Fruit fly (Drosophila melanogaster): Measurements from ENCODE around the gene CG7884.
A peak's percentile ranks its signal among the peaks of the same experiment; 100 is the strongest.

Gene CG7884

DNA sequence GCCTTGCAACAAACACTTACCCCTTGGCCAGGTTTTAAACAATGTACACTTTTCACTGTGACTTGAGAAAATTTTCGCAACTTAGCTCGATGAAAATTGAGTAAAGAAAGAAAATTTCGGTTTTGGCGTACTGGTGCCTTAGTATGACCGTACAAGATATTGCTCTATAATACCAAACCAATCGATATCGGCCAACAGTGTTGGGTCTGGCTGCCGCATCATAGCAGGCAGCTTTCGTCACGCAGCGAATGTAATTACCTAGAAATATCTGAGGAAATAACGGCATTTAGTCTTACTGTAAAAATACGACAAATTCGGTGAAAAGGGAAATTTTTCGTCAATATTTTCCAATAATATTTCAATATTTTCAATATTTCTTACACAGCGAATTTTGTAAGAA is 12.4 kb upstream of the CG7884 start, which contains the start of gene Ulp1 (continued):
- TF ChIP-seq chn (GFP tag; optimal IDR thresholded peaks at IDR 0.05) (no peak), maf-S (GFP tag; optimal IDR thresholded peaks at IDR 0.05) (no peak), rib (GFP tag; IDR thresholded peaks at IDR 0.05) (no peak; the same call in 1 of the 2 replicates), Meics (GFP tag; optimal IDR thresholded peaks at IDR 0.05) (peak; percentile 9), Fer1 (GFP tag; optimal IDR thresholded peaks at IDR 0.05) (peak; percentile 13), fru (optimal IDR thresholded peaks at IDR 0.05) (no peak), Opbp (GFP tag; IDR thresholded peaks at IDR 0.05; ENCODE audit: partially characterized antibody) (peak; percentile 62; the same call in 2 of the 3 replicates), Antp (GFP tag; optimal IDR thresholded peaks at IDR 0.05) (peak; percentile 38), nmo (GFP tag; optimal IDR thresholded peaks at IDR 0.05) (peak; percentile 36), Dfd (GFP tag; optimal IDR thresholded peaks at IDR 0.05) (no peak), Med (GFP tag) (peak; percentile 87), chinmo (GFP tag; IDR thresholded peaks at IDR 0.05; ENCODE audit: partially characterized antibody) (no peak), btn (GFP tag; optimal IDR thresholded peaks at IDR 0.05) (no peak), CG9797 (GFP tag; optimal IDR thresholded peaks at IDR 0.05) (peak; percentile 80), CG3995 (GFP tag; optimal IDR thresholded peaks at IDR 0.05) (peak; percentile 76), Nf-YB (GFP tag; optimal IDR thresholded peaks at IDR 0.05) (no peak), CG15011 (GFP tag; optimal IDR thresholded peaks at IDR 0.05) (no peak), ewg (GFP tag; optimal IDR thresholded peaks at IDR 0.05) (peak; percentile 43), sd (tag; optimal IDR thresholded peaks at IDR 0.05) (peak; percentile 45), onecut (GFP tag; IDR thresholded peaks at IDR 0.05) (peak; percentile 93), bbx (GFP tag; IDR thresholded peaks at IDR 0.05; ENCODE audit: partially characterized antibody) (peak; percentile 45), CG30020 (tag; optimal IDR thresholded peaks at IDR 0.05) (peak; percentile 40), pb (GFP tag; optimal IDR thresholded peaks at IDR 0.05) (peak; percentile 12), CG9876 (GFP tag; optimal IDR thresholded peaks at IDR 0.05) (peak; percentile 4), Optix (GFP tag; IDR thresholded peaks at IDR 0.05) (no peak), Neu2 (GFP tag; optimal IDR thresholded peaks at IDR 0.05; ENCODE audit: borderline replicate concordance) (peak; percentile 55), chif (GFP tag; optimal IDR thresholded peaks at IDR 0.05) (peak in 1 of 2 experiments; percentile 48), CG15514 (GFP tag; optimal IDR thresholded peaks at IDR 0.05) (peak; percentile 57), Myb (GFP tag; optimal IDR thresholded peaks at IDR 0.05) (peak; percentile 92), CoRest (tag; optimal IDR thresholded peaks at IDR 0.05) (peak; percentile 48), BEAF-32 (GFP tag; optimal IDR thresholded peaks at IDR 0.05) (peak; percentile 64), CG17829 (tag; optimal IDR thresholded peaks at IDR 0.05) (peak; percentile 57), Dp (GFP tag; optimal IDR thresholded peaks at IDR 0.05) (peak; percentile 56), tin (GFP tag; optimal IDR thresholded peaks at IDR 0.05) (peak; percentile 20), Sox100B (GFP tag; optimal IDR thresholded peaks at IDR 0.05) (no peak), CG14710 (tag; optimal IDR thresholded peaks at IDR 0.05) (peak; percentile 69), CG2875 (GFP tag; optimal IDR thresholded peaks at IDR 0.05) (no peak), CG3163 (GFP tag; optimal IDR thresholded peaks at IDR 0.05) (peak; percentile 12), Sry-δ (GFP tag; optimal IDR thresholded peaks at IDR 0.05) (peak; percentile 69), fd3F (GFP tag; optimal IDR thresholded peaks at IDR 0.05) (no peak), knrl (GFP tag; IDR thresholded peaks at IDR 0.05; ENCODE audit: partially characterized antibody) (peak; percentile 54; the same call in 2 of the 3 replicates), CG11456 (GFP tag; IDR thresholded peaks at IDR 0.05) (0 out of 3 replicates have a peak, but pooled peaks have one; percentile 59), luna (GFP tag; optimal IDR thresholded peaks at IDR 0.05) (peak; percentile 10), Mad (GFP tag; optimal IDR thresholded peaks at IDR 0.05) (peak; percentile 21), Ets97D (GFP tag; optimal IDR thresholded peaks at IDR 0.05) (peak; percentile 80), CG16813 (GFP tag; IDR thresholded peaks at IDR 0.05; ENCODE audit: partially characterized antibody) (peak; percentile 30; the same call in 1 of the 3 replicates), CG13894 (tag; optimal IDR thresholded peaks at IDR 0.05) (peak; percentile 39), ssp (GFP tag; IDR thresholded peaks at IDR 0.05) (peak; percentile 42; the same call in 1 of the 2 replicates), CTCF (GFP tag; optimal IDR thresholded peaks at IDR 0.05) (peak; percentile 84), ab (GFP tag; optimal IDR thresholded peaks at IDR 0.05) (no peak), zen (tag; optimal IDR thresholded peaks at IDR 0.05) (peak; percentile 87)

Data from whole organism, embryonic.